In the genomic region with DNA sequence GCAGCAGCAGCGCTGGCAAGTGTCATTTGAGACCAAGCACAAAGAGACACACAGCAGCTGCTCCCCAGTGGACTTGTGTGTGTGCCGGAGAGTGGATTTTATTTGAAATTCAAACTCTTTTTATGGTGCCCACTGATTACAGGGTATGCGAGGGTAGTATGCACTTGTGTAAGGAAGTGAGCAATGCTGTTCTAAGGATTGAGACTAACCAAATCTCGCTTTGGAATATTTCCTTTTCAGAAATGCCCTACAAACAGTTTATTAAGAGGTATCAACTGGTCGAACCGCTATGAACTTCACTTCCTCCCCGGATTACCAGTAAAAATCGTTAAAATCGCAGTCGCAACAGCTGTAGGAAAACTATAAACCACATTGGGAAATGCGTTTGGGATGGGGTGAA, we compare ENCODE assay signal across 1 fruit fly cellular context.
TF ChIP-seq lines count a peak whose summit lies in the region.

No protein-coding gene starts in this region.

TF ChIP-seq in whole organism, embryonic, 481 proteins besides CTCF, POLR2A, EP300 and RAD21 (continued from another document):
- TF ChIP-seq Awh (GFP tag; IDR thresholded peaks at IDR 0.05; lab: Robert Waterston, UW) (peak; percentile 95), CG11247 (GFP tag; IDR thresholded peaks at IDR 0.05; lab: Robert Waterston, UW) (peak; percentile 90), Ptx1 (GFP tag; IDR thresholded peaks at IDR 0.05; lab: Robert Waterston, UW) (peak; percentile 95), tup (GFP tag; optimal IDR thresholded peaks at IDR 0.05; lab: Kevin White, UChicago) (peak; percentile 85), rib (GFP tag; IDR thresholded peaks at IDR 0.05; lab: Robert Waterston, UW) (no peak), Jarid2 (GFP tag; optimal IDR thresholded peaks at IDR 0.05; lab: Kevin White, UChicago) (peak; percentile 57), Pdp1 (GFP tag; optimal IDR thresholded peaks at IDR 0.05; lab: Kevin White, UChicago) (peak; percentile 91 to 93), CG2129 (GFP tag; IDR thresholded peaks at IDR 0.05; lab: Robert Waterston, UW; ENCODE audit: partially characterized antibody) (no peak), CG18262 (tag; optimal IDR thresholded peaks at IDR 0.05; lab: Kevin White, UChicago) (peak; percentile 92), pb (GFP tag; optimal IDR thresholded peaks at IDR 0.05; lab: Kevin White, UChicago) (peak; percentile 92), disco-r (GFP tag; optimal IDR thresholded peaks at IDR 0.05; lab: Kevin White, UChicago) (peak; percentile 84), gce (GFP tag; IDR thresholded peaks at IDR 0.05; lab: Robert Waterston, UW) (peak; percentile 91), CG7271 (tag; optimal IDR thresholded peaks at IDR 0.05; lab: Kevin White, UChicago) (no peak), wek (GFP tag; optimal IDR thresholded peaks at IDR 0.05; lab: Kevin White, UChicago) (peak; percentile 66), CG10565 (GFP tag; optimal IDR thresholded peaks at IDR 0.05; lab: Kevin White, UChicago) (peak; percentile 41), eve (GFP tag; optimal IDR thresholded peaks at IDR 0.05; lab: Kevin White, UChicago) (peak in 1 of 2 experiments; percentile 17), CG12071 (GFP tag; optimal IDR thresholded peaks at IDR 0.05; lab: Kevin White, UChicago) (peak; percentile 84), Xbp1 (GFP tag; optimal IDR thresholded peaks at IDR 0.05; lab: Kevin White, UChicago) (peak; percentile 96), gsb-n (tag; optimal IDR thresholded peaks at IDR 0.05; lab: Kevin White, UChicago) (peak; percentile 89), Hr3 (GFP tag; optimal IDR thresholded peaks at IDR 0.05; lab: Kevin White, UChicago) (peak; percentile 91), sr (GFP tag; IDR thresholded peaks at IDR 0.05; lab: Robert Waterston, UW) (peak; percentile 78; the same call in 2 of the 3 replicates), CG2712 (tag; optimal IDR thresholded peaks at IDR 0.05; lab: Kevin White, UChicago) (peak; percentile 93), h (optimal IDR thresholded peaks at IDR 0.05; lab: Kevin White, UChicago) (no peak), ftz-f1 (GFP tag; optimal IDR thresholded peaks at IDR 0.05; lab: Kevin White, UChicago) (no peak), CG9817 (tag; optimal IDR thresholded peaks at IDR 0.05; lab: Kevin White, UChicago) (peak; percentile 78), CG13624 (GFP tag; optimal IDR thresholded peaks at IDR 0.05; lab: Kevin White, UChicago) (peak; percentile 86), nau (GFP tag; optimal IDR thresholded peaks at IDR 0.05; lab: Kevin White, UChicago) (peak; percentile 78), Rfx (GFP tag; IDR thresholded peaks at IDR 0.05; lab: Robert Waterston, UW) (peak; percentile 84), tx (GFP tag; optimal IDR thresholded peaks at IDR 0.05; lab: Kevin White, UChicago) (peak; percentile 94), row (GFP tag; IDR thresholded peaks at IDR 0.05; lab: Robert Waterston, UW) (peak; percentile 96), Usf (GFP tag; optimal IDR thresholded peaks at IDR 0.05; lab: Kevin White, UChicago) (peak; percentile 81), Sry-δ (GFP tag; optimal IDR thresholded peaks at IDR 0.05; lab: Kevin White, UChicago) (peak; percentile 58), CG3163 (GFP tag; optimal IDR thresholded peaks at IDR 0.05; lab: Kevin White, UChicago) (peak; percentile 79), CG11723 (GFP tag; optimal IDR thresholded peaks at IDR 0.05; lab: Kevin White, UChicago) (peak; percentile 81), Gug (GFP tag; IDR thresholded peaks at IDR 0.05; lab: Robert Waterston, UW) (peak; percentile 95), BtbVII (GFP tag; optimal IDR thresholded peaks at IDR 0.05; lab: Kevin White, UChicago) (peak; percentile 65), CG14965 (GFP tag; optimal IDR thresholded peaks at IDR 0.05; lab: Kevin White, UChicago; ENCODE audit: borderline replicate concordance) (peak; percentile 70), Oaz (GFP tag; IDR thresholded peaks at IDR 0.05; lab: Robert Waterston, UW) (peak; percentile 81), slp2 (GFP tag; optimal IDR thresholded peaks at IDR 0.05; lab: Kevin White, UChicago) (peak; percentile 94), amos (GFP tag; IDR thresholded peaks at IDR 0.05; lab: Robert Waterston, UW; ENCODE audit: partially characterized antibody) (no peak), Vsx1 (GFP tag; optimal IDR thresholded peaks at IDR 0.05; lab: Kevin White, UChicago) (peak; percentile 74), CG7556 (GFP tag; optimal IDR thresholded peaks at IDR 0.05; lab: Kevin White, UChicago) (peak; percentile 82), Hmx (GFP tag; optimal IDR thresholded peaks at IDR 0.05; lab: Kevin White, UChicago) (no peak), pan (optimal IDR thresholded peaks at IDR 0.05; lab: Kevin White, UChicago) (peak in 1 of 2 experiments; percentile 81), pan (GFP tag; optimal IDR thresholded peaks at IDR 0.05 in 1 of 2, IDR thresholded peaks at IDR 0.05 in 1 of 2) (peak; percentile 61 to 93), CG34422 (GFP tag; IDR thresholded peaks at IDR 0.05; lab: Robert Waterston, UW) (peak; percentile 96), CG4404 (GFP tag; IDR thresholded peaks at IDR 0.05; lab: Robert Waterston, UW) (peak; percentile 92), pfk (GFP tag; optimal IDR thresholded peaks at IDR 0.05; lab: Kevin White, UChicago) (no peak), gsb (GFP tag; IDR thresholded peaks at IDR 0.05; lab: Robert Waterston, UW) (peak; percentile 55), NfI (GFP tag; optimal IDR thresholded peaks at IDR 0.05; lab: Kevin White, UChicago) (peak; percentile 85), BEAF-32 (GFP tag; optimal IDR thresholded peaks at IDR 0.05; lab: Kevin White, UChicago) (no peak), Atf-2 (GFP tag; optimal IDR thresholded peaks at IDR 0.05; lab: Kevin White, UChicago) (peak; percentile 93)
TF ChIP-seq in whole organism, embryonic: peak in this region for 398.
